Fruit fly (Drosophila melanogaster): ENCODE measurements around the gene CG15317.

The CG15317 gene

dm6 chrX:9556397-9556796 is at the start of gene CG15317:
TSS of gene CG15317 (minus strand) at chrX:9556544.
- TF ChIP-seq noc (tag; optimal IDR thresholded peaks at IDR 0.05) = no peak

dm6 chrX:9605783-9606182 is 49.4 kb upstream of the CG15317 start, which contains the start of gene Lst8:
TSS of gene Lst8 (minus strand) at chrX:9605969.
- no peak for TF ChIP-seq noc (tag; optimal IDR thresholded peaks at IDR 0.05)

dm6 chrX:9600818-9601732 is 44.7 kb upstream of the CG15317 start, which contains the start of gene Gga:
TSS of gene Gga (plus strand) at chrX:9601030.
- TF ChIP-seq noc (tag; optimal IDR thresholded peaks at IDR 0.05) = no peak

dm6 chrX:9600083-9600817 is 43.9 kb upstream of the CG15317 start:
- TF ChIP-seq noc (tag; optimal IDR thresholded peaks at IDR 0.05) = peak; percentile 37

dm6 chrX:9599158-9600082 is 43.1 kb upstream of the CG15317 start:
- TF ChIP-seq noc (tag; optimal IDR thresholded peaks at IDR 0.05) = no peak

dm6 chrX:9598106-9598505 is 41.8 kb upstream of the CG15317 start:
- no peak for TF ChIP-seq noc (tag; optimal IDR thresholded peaks at IDR 0.05)

- TF ChIP-seq noc (tag; optimal IDR thresholded peaks at IDR 0.05) = no peak
Measured at dm6 chrX:9595312-9595931, 39.1 kb upstream of the CG15317 start.

- no peak for TF ChIP-seq noc (tag; optimal IDR thresholded peaks at IDR 0.05)
Measured at dm6 chrX:9594446-9594845, 38.1 kb upstream of the CG15317 start.

dm6 chrX:9590592-9590991 is 34.2 kb upstream of the CG15317 start:
- no peak for TF ChIP-seq noc (tag; optimal IDR thresholded peaks at IDR 0.05)

dm6 chrX:9589928-9590327 is 33.6 kb upstream of the CG15317 start:
- peak; percentile 79 for TF ChIP-seq noc (tag; optimal IDR thresholded peaks at IDR 0.05)

- TF ChIP-seq noc (tag; optimal IDR thresholded peaks at IDR 0.05) = no peak
Measured at dm6 chrX:9587881-9588280, 31.5 kb upstream of the CG15317 start.

dm6 chrX:9586627-9587026 is 30.3 kb upstream of the CG15317 start:
- no peak for TF ChIP-seq noc (tag; optimal IDR thresholded peaks at IDR 0.05)

dm6 chrX:9586038-9586437 is 29.7 kb upstream of the CG15317 start:
- TF ChIP-seq noc (tag; optimal IDR thresholded peaks at IDR 0.05) = no peak

- peak; percentile 99 for TF ChIP-seq noc (tag; optimal IDR thresholded peaks at IDR 0.05)
Measured at dm6 chrX:9585359-9586002, 29.1 kb upstream of the CG15317 start, which contains the start of gene Hex-A. TSS of gene Hex-A (plus strand) at chrX:9585675.

- no peak for TF ChIP-seq noc (tag; optimal IDR thresholded peaks at IDR 0.05)
Measured at dm6 chrX:9584948-9585315, 28.6 kb upstream of the CG15317 start.

All from whole organism, larva.